Fruit fly (Drosophila melanogaster): Measurements from ENCODE around the gene CG12278.

- TF ChIP-seq CG10348 (GFP tag; IDR thresholded peaks at IDR 0.05): no peak
- TF ChIP-seq CG14655 (GFP tag; optimal IDR thresholded peaks at IDR 0.05): no peak
- TF ChIP-seq CG32121 (GFP tag; IDR thresholded peaks at IDR 0.05): no peak
- TF ChIP-seq CG4496 (GFP tag; IDR thresholded peaks at IDR 0.05): no peak
- no peak for TF ChIP-seq Ets98B (GFP tag; IDR thresholded peaks at IDR 0.05)
- no peak for TF ChIP-seq gl (tag; optimal IDR thresholded peaks at IDR 0.05)
- no peak for TF ChIP-seq EcR (GFP tag; optimal IDR thresholded peaks at IDR 0.05)
Observed at dm6 chr3R:21071312-21071711, 27.4 kb downstream of the CG12278 start.
